Fruit fly (Drosophila melanogaster): ENCODE measurements around the gene Stip1.

Gene Stip1

DNA sequence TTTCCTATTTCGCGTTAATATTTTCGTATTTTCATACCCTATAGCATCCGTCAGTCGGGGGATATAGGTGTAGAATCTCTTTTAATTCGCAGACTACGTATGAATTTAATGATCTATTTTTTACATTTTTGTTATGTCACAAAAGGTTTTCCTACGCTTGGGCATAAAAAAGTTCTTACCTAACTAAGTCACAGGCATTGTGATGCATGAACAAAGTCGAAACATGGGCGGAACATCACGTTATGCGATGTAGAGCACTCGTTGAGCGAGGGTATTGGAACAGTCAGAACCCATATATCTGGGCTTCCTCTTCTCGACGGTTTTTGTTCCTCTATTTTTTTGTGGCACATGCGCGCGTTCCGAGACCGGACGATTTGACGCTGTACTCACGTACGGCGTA is 14.3 kb downstream of the Stip1 start (continued):
- 0 out of 2 replicates have a peak, but pooled peaks have one; percentile 14 for TF ChIP-seq CG32532 (GFP tag; IDR thresholded peaks at IDR 0.05)
- no peak for TF ChIP-seq Fer3 (tag; optimal IDR thresholded peaks at IDR 0.05)
- TF ChIP-seq ind (GFP tag; optimal IDR thresholded peaks at IDR 0.05), result peak; percentile 13
- no peak for TF ChIP-seq Kr (GFP tag; optimal IDR thresholded peaks at IDR 0.05)
- peak; percentile 9 for TF ChIP-seq CG18764 (GFP tag; optimal IDR thresholded peaks at IDR 0.05)
- TF ChIP-seq MBD-R2 (GFP tag; IDR thresholded peaks at IDR 0.05), result 0 out of 2 replicates have a peak, but pooled peaks have one; percentile 7
- peak; percentile 12; the same call in 1 of the 2 replicates for TF ChIP-seq vvl (GFP tag; IDR thresholded peaks at IDR 0.05)
- no peak for TF ChIP-seq lbe (GFP tag; optimal IDR thresholded peaks at IDR 0.05)
- TF ChIP-seq CG2678 (tag; optimal IDR thresholded peaks at IDR 0.05), result peak; percentile 38
- TF ChIP-seq CG17912 (GFP tag; optimal IDR thresholded peaks at IDR 0.05), result no peak
- no peak for TF ChIP-seq CG10366 (GFP tag; IDR thresholded peaks at IDR 0.05)
- TF ChIP-seq sima (GFP tag; optimal IDR thresholded peaks at IDR 0.05), result no peak
- TF ChIP-seq Dip3 (GFP tag; optimal IDR thresholded peaks at IDR 0.05), result peak; percentile 16
- TF ChIP-seq ranshi (GFP tag; IDR thresholded peaks at IDR 0.05), result no peak
- TF ChIP-seq CG14667 (GFP tag; IDR thresholded peaks at IDR 0.05), result no peak
- TF ChIP-seq Dref (GFP tag; IDR thresholded peaks at IDR 0.05), result no peak
- TF ChIP-seq Adf1 (GFP tag; IDR thresholded peaks at IDR 0.05), result no peak
- TF ChIP-seq lmd (GFP tag; IDR thresholded peaks at IDR 0.05), result peak; percentile 54
- TF ChIP-seq sens (GFP tag), result peak; percentile 62
- no peak for TF ChIP-seq Fer2 (tag; optimal IDR thresholded peaks at IDR 0.05)
- peak; percentile 6 for TF ChIP-seq ewg (GFP tag; optimal IDR thresholded peaks at IDR 0.05)
- TF ChIP-seq CG4282 (GFP tag; optimal IDR thresholded peaks at IDR 0.05), result no peak
- no peak for TF ChIP-seq hth (optimal IDR thresholded peaks at IDR 0.05)
- TF ChIP-seq Oli (tag; optimal IDR thresholded peaks at IDR 0.05), result peak; percentile 6
- no peak for TF ChIP-seq CG1024 (GFP tag; IDR thresholded peaks at IDR 0.05)
- peak; percentile 8 for TF ChIP-seq CG9609 (GFP tag; optimal IDR thresholded peaks at IDR 0.05)
- TF ChIP-seq fd96Cb (tag; optimal IDR thresholded peaks at IDR 0.05), result no peak
- TF ChIP-seq emc (GFP tag; optimal IDR thresholded peaks at IDR 0.05), result no peak
- TF ChIP-seq bsh (GFP tag; optimal IDR thresholded peaks at IDR 0.05), result no peak
- peak; percentile 12 for TF ChIP-seq CG17359 (tag; optimal IDR thresholded peaks at IDR 0.05)
- TF ChIP-seq grau (tag; optimal IDR thresholded peaks at IDR 0.05), result peak; percentile 23
- TF ChIP-seq D (optimal IDR thresholded peaks at IDR 0.05), result no peak
- TF ChIP-seq D (GFP tag; optimal IDR thresholded peaks at IDR 0.05), result no peak
- TF ChIP-seq CG11085 (GFP tag; IDR thresholded peaks at IDR 0.05), result no peak
- 0 out of 2 replicates have a peak, but pooled peaks have one; percentile 47 for TF ChIP-seq Rfx (GFP tag; IDR thresholded peaks at IDR 0.05)
- peak; percentile 10; the same call in 1 of the 2 replicates for TF ChIP-seq E2f1 (GFP tag; IDR thresholded peaks at IDR 0.05)
- no peak for TF ChIP-seq ash1 (GFP tag; optimal IDR thresholded peaks at IDR 0.05)
- no peak for TF ChIP-seq chinmo (GFP tag; IDR thresholded peaks at IDR 0.05; ENCODE audit: partially characterized antibody)
- no peak for TF ChIP-seq exex (tag; optimal IDR thresholded peaks at IDR 0.05)
- TF ChIP-seq p53 (GFP tag; optimal IDR thresholded peaks at IDR 0.05), result no peak
- no peak for TF ChIP-seq CG4404 (GFP tag; IDR thresholded peaks at IDR 0.05)
- no peak for TF ChIP-seq CG14014 (GFP tag; IDR thresholded peaks at IDR 0.05)
- TF ChIP-seq sim (GFP tag; IDR thresholded peaks at IDR 0.05), result no peak
- TF ChIP-seq row (GFP tag; IDR thresholded peaks at IDR 0.05), result peak; percentile 77
- TF ChIP-seq pho (GFP tag; optimal IDR thresholded peaks at IDR 0.05), result no peak
- no peak for TF ChIP-seq CG8290 (GFP tag; optimal IDR thresholded peaks at IDR 0.05)
- peak in 1 of 2 experiments; percentile 4 for TF ChIP-seq CG8290 (tag; optimal IDR thresholded peaks at IDR 0.05)
- TF ChIP-seq dimm (GFP tag; IDR thresholded peaks at IDR 0.05), result no peak
- TF ChIP-seq CG10979 (tag; optimal IDR thresholded peaks at IDR 0.05), result no peak
- TF ChIP-seq Pdp1 (GFP tag; optimal IDR thresholded peaks at IDR 0.05), result peak; percentile 1 to 22
- no peak for TF ChIP-seq sob (GFP tag; IDR thresholded peaks at IDR 0.05)
- peak; percentile 30 for TF ChIP-seq tio (GFP tag; optimal IDR thresholded peaks at IDR 0.05)
- TF ChIP-seq Ets65A (GFP tag), result peak; percentile 90
